Worm (Caenorhabditis elegans) whole organism, mixed stage, embryonic: ENCODE measurements around the gene srx-41.

Experiments used
- M03D4.4 ChIP-seq: sonication (generic microtip); optimal IDR thresholded peaks from 2 replicates; lab custom pipeline; 2017; ENCODE audit warnings: mild to moderate bottlenecking, missing genetic modification characterization, missing compliant biosample characterization
- bed-3 ChIP-seq: fragments of 200-800 bp; sonication (Bioruptor generic); optimal IDR thresholded peaks from 3 replicates; lab custom pipeline; 2018; ENCODE audit warnings: mild to moderate bottlenecking, missing genetic modification characterization, moderate library complexity, missing compliant biosample characterization
- blmp-1 ChIP-seq: fragments of 150-350 bp; optimal IDR thresholded peaks from 2 replicates; lab custom pipeline; 2014; ENCODE audit warnings: missing biosample characterization, missing genetic modification characterization
- ceh-39 ChIP-seq: fragments of 150-350 bp; optimal IDR thresholded peaks from 2 replicates; lab custom pipeline; 2014; ENCODE audit warnings: missing biosample characterization, missing genetic modification characterization
- ceh-43 ChIP-seq: fragments of 200-800 bp; sonication (Bioruptor generic); optimal IDR thresholded peaks from 2 replicates; lab custom pipeline; 2018; ENCODE audit warnings: mild to moderate bottlenecking, missing genetic modification characterization, moderate library complexity, missing compliant biosample characterization
- ceh-83 ChIP-seq: fragments of 200-800 bp; sonication (Bioruptor generic); optimal IDR thresholded peaks from 2 replicates; lab custom pipeline; 2018; ENCODE audit warnings: mild to moderate bottlenecking, missing genetic modification characterization, missing compliant biosample characterization
- ces-1 ChIP-seq: fragments of 150-350 bp; optimal IDR thresholded peaks from 2 replicates; lab custom pipeline; 2014; ENCODE audit warnings: missing biosample characterization, missing genetic modification reagents, missing genetic modification characterization
- cnd-1 ChIP-seq: fragments of 200-800 bp; sonication (Bioruptor generic); optimal IDR thresholded peaks from 2 replicates; lab custom pipeline; 2018; ENCODE audit warnings: mild to moderate bottlenecking, missing genetic modification characterization, missing compliant biosample characterization
- elt-1 ChIP-seq: sonication (generic microtip); optimal IDR thresholded peaks from 2 replicates; lab custom pipeline; 2017; ENCODE audit warnings: missing genetic modification characterization, mild to moderate bottlenecking, missing compliant biosample characterization, antibody characterized with exemption, moderate library complexity, borderline replicate concordance; ENCODE audit not compliant: insufficient read depth
- elt-3 ChIP-seq: fragments of 150-350 bp; optimal IDR thresholded peaks from 2 replicates; lab custom pipeline; 2014; ENCODE audit warnings: missing biosample characterization, missing genetic modification characterization
- flh-1 ChIP-seq: fragments of 200-800 bp; sonication (Bioruptor generic); optimal IDR thresholded peaks from 2 replicates; lab custom pipeline; 2018; ENCODE audit warnings: mild to moderate bottlenecking, missing genetic modification characterization, moderate library complexity, missing compliant biosample characterization
- ham-2 ChIP-seq: fragments of 200-800 bp; sonication (Bioruptor generic); optimal IDR thresholded peaks from 2 replicates; lab custom pipeline; 2018; ENCODE audit warnings: mild to moderate bottlenecking, missing genetic modification characterization, missing compliant biosample characterization
- hlh-1 ChIP-seq: fragments of 150-350 bp; optimal IDR thresholded peaks from 2 replicates; lab custom pipeline; 2014; ENCODE audit warnings: missing biosample characterization, missing genetic modification reagents, missing genetic modification characterization
- lin-32 ChIP-seq: fragments of 200-800 bp; sonication (Bioruptor generic); optimal IDR thresholded peaks from 2 replicates; lab custom pipeline; 2018; ENCODE audit warnings: mild to moderate bottlenecking, missing genetic modification characterization, missing compliant biosample characterization
- lsy-2 ChIP-seq: fragments of 150-350 bp; optimal IDR thresholded peaks from 2 replicates; lab custom pipeline; 2014; ENCODE audit warnings: missing biosample characterization, missing genetic modification characterization
- mab-5 ChIP-seq: fragments of 150-350 bp; optimal IDR thresholded peaks from 2 replicates; lab custom pipeline; 2014; ENCODE audit warnings: missing biosample characterization, missing genetic modification characterization
- mep-1 ChIP-seq: fragments of 150-350 bp; optimal IDR thresholded peaks from 2 replicates; lab custom pipeline; 2017; ENCODE audit warnings: missing biosample characterization, missing genetic modification reagents, missing genetic modification characterization, inconsistent platforms
- mls-2 ChIP-seq: sonication (generic microtip); optimal IDR thresholded peaks from 2 replicates; lab custom pipeline; 2016; ENCODE audit warnings: mild to moderate bottlenecking, missing genetic modification characterization, moderate library complexity, missing compliant biosample characterization
- nhr-12 ChIP-seq: fragments of 150-350 bp; optimal IDR thresholded peaks from 2 replicates; lab custom pipeline; 2014; ENCODE audit warnings: missing biosample characterization, missing genetic modification characterization
- nhr-2 ChIP-seq: fragments of 150-350 bp; optimal IDR thresholded peaks from 2 replicates; lab custom pipeline; 2014; ENCODE audit warnings: missing biosample characterization, missing genetic modification characterization
- nhr-237 ChIP-seq: fragments of 150-350 bp; optimal IDR thresholded peaks from 2 replicates; lab custom pipeline; 2014; ENCODE audit warnings: missing biosample characterization, missing genetic modification characterization
- nhr-28 ChIP-seq: fragments of 150-350 bp; optimal IDR thresholded peaks from 2 replicates; lab custom pipeline; 2014; ENCODE audit warnings: missing biosample characterization, missing genetic modification characterization
- nhr-76 ChIP-seq: sonication (generic microtip); optimal IDR thresholded peaks from 2 replicates; lab custom pipeline; 2017; ENCODE audit warnings: missing biosample characterization, missing genetic modification characterization
- sem-2 ChIP-seq: fragments of 200-800 bp; sonication (Bioruptor generic); optimal IDR thresholded peaks from 2 replicates; lab custom pipeline; 2018; ENCODE audit warnings: mild to moderate bottlenecking, missing genetic modification characterization, missing compliant biosample characterization
- snpc-4 ChIP-seq: fragments of 150-350 bp; optimal IDR thresholded peaks from 2 replicates; lab custom pipeline; 2014; ENCODE audit warnings: missing biosample characterization, missing genetic modification characterization
- sptf-1 ChIP-seq: sonication (generic microtip); optimal IDR thresholded peaks from 2 replicates; lab custom pipeline; 2017; ENCODE audit warnings: mild to moderate bottlenecking, missing genetic modification characterization, moderate library complexity, missing compliant biosample characterization
- tbx-8 ChIP-seq: fragments of 200-800 bp; sonication (Bioruptor generic); optimal IDR thresholded peaks from 2 replicates; lab custom pipeline; 2018; ENCODE audit warnings: mild to moderate bottlenecking, missing genetic modification characterization, moderate library complexity, missing compliant biosample characterization
- unc-120 ChIP-seq: sonication (generic microtip); optimal IDR thresholded peaks from 2 replicates; lab custom pipeline; 2017; ENCODE audit warnings: missing genetic modification characterization, missing compliant biosample characterization; ENCODE audit not compliant: poor library complexity, severe bottlenecking
- unc-39 ChIP-seq: fragments of 150-350 bp; optimal IDR thresholded peaks from 2 replicates; lab custom pipeline; 2014; ENCODE audit warnings: missing biosample characterization, missing genetic modification characterization
- unc-62 ChIP-seq: fragments of 150-350 bp; optimal IDR thresholded peaks from 2 replicates; lab custom pipeline; 2014; ENCODE audit warnings: missing biosample characterization, missing genetic modification reagents, missing genetic modification characterization
- zip-8 ChIP-seq: fragments of 150-350 bp; optimal IDR thresholded peaks from 2 replicates; lab custom pipeline; 2014; ENCODE audit warnings: missing biosample characterization, missing genetic modification characterization

Gene srx-41

ce11 chrV:3673080-3673479, 36.1 kb upstream of the srx-41 start, which contains the start of gene pals-33:
Gene pals-33 (plus strand): TSS chrV:3673380.
- TF ChIP-seq M03D4.4 (tag; lab: Kevin White, UChicago) (no peak), sem-2 (no peak), flh-1 (GFP tag; lab: Kevin White, UChicago) (no peak), ceh-39 (tag; lab: Kevin White, UChicago) (no peak), unc-39 (no peak), elt-3 (tag; lab: Kevin White, UChicago) (no peak), unc-62 (GFP tag; lab: Kevin White, UChicago) (no peak), unc-120 (tag; lab: Kevin White, UChicago) (no peak), zip-8 (tag; lab: Kevin White, UChicago) (no peak), bed-3 (GFP tag; lab: Kevin White, UChicago) (no peak), blmp-1 (no peak), ces-1 (no peak), cnd-1 (tag; lab: Kevin White, UChicago) (no peak), hlh-1 (tag; lab: Kevin White, UChicago) (no peak), nhr-76 (tag; lab: Kevin White, UChicago) (no peak), nhr-2 (tag; lab: Kevin White, UChicago) (no peak), mep-1 (no peak)

ce11 chrV:3670499-3670898, 33.5 kb upstream of the srx-41 start, which contains the start of gene Y39H10B.3:
Gene Y39H10B.3 (plus strand): TSS chrV:3670799.
- no peak for TF ChIP-seq elt-3 (tag; lab: Kevin White, UChicago)
- TF ChIP-seq snpc-4 = no peak
- TF ChIP-seq mls-2 (tag; lab: Kevin White, UChicago) = no peak
- no peak for TF ChIP-seq unc-62 (GFP tag; lab: Kevin White, UChicago)
- no peak for TF ChIP-seq nhr-28 (tag; lab: Kevin White, UChicago)
- TF ChIP-seq mab-5 (tag; lab: Kevin White, UChicago) = no peak
- TF ChIP-seq nhr-76 (tag; lab: Kevin White, UChicago) = no peak

- TF ChIP-seq ceh-39 (tag; lab: Kevin White, UChicago) (no peak), unc-120 (tag; lab: Kevin White, UChicago) (no peak), mls-2 (tag; lab: Kevin White, UChicago) (no peak), ham-2 (GFP tag; lab: Kevin White, UChicago) (no peak), flh-1 (GFP tag; lab: Kevin White, UChicago) (no peak), elt-3 (tag; lab: Kevin White, UChicago) (no peak), M03D4.4 (tag; lab: Kevin White, UChicago) (no peak)
Observed at ce11 chrV:3668464-3668863, 31.5 kb upstream of the srx-41 start, which contains the start of gene Y39H10B.2. Gene Y39H10B.2 (plus strand): TSS chrV:3668764.

ce11 chrV:3666887-3667286, 29.9 kb upstream of the srx-41 start, which contains the start of gene str-113:
Gene str-113 (minus strand): TSS chrV:3666987.
- no peak for TF ChIP-seq mep-1
- no peak for TF ChIP-seq M03D4.4 (tag; lab: Kevin White, UChicago)
- no peak for TF ChIP-seq snpc-4
- no peak for TF ChIP-seq nhr-237 (tag; lab: Kevin White, UChicago)

- no peak for TF ChIP-seq sem-2
- TF ChIP-seq mab-5 (tag; lab: Kevin White, UChicago) = no peak
- no peak for TF ChIP-seq unc-39
- TF ChIP-seq ceh-43 = no peak
- no peak for TF ChIP-seq bed-3 (GFP tag; lab: Kevin White, UChicago)
- no peak for TF ChIP-seq flh-1 (GFP tag; lab: Kevin White, UChicago)
- TF ChIP-seq mls-2 (tag; lab: Kevin White, UChicago) = no peak
- TF ChIP-seq lin-32 (GFP tag; lab: Kevin White, UChicago) = no peak
- TF ChIP-seq nhr-76 (tag; lab: Kevin White, UChicago) = no peak
- no peak for TF ChIP-seq nhr-2 (tag; lab: Kevin White, UChicago)
- no peak for TF ChIP-seq ham-2 (GFP tag; lab: Kevin White, UChicago)
- no peak for TF ChIP-seq blmp-1
- TF ChIP-seq snpc-4 = no peak
- TF ChIP-seq nhr-28 (tag; lab: Kevin White, UChicago) = no peak
- no peak for TF ChIP-seq nhr-12 (tag; lab: Kevin White, UChicago)
- no peak for TF ChIP-seq unc-120 (tag; lab: Kevin White, UChicago)
- no peak for TF ChIP-seq cnd-1 (tag; lab: Kevin White, UChicago)
- TF ChIP-seq ces-1 = no peak
- TF ChIP-seq hlh-1 (tag; lab: Kevin White, UChicago) = no peak
- TF ChIP-seq ceh-83 (GFP tag; lab: Kevin White, UChicago) = no peak
Observed at ce11 chrV:3659472-3659871, 22.5 kb upstream of the srx-41 start, which contains the start of gene acr-23. Gene acr-23 (minus strand): TSS chrV:3659572.

ce11 chrV:3649473-3649872, 12.5 kb upstream of the srx-41 start, which contains the start of gene str-114:
Gene str-114 (plus strand): TSS chrV:3649773.
- no peak for TF ChIP-seq mls-2 (tag; lab: Kevin White, UChicago)
- TF ChIP-seq lsy-2 (tag; lab: Kevin White, UChicago) = no peak
- no peak for TF ChIP-seq ceh-83 (GFP tag; lab: Kevin White, UChicago)
- no peak for TF ChIP-seq ham-2 (GFP tag; lab: Kevin White, UChicago)
- no peak for TF ChIP-seq sptf-1 (tag; lab: Kevin White, UChicago)
- no peak for TF ChIP-seq nhr-76 (tag; lab: Kevin White, UChicago)
- no peak for TF ChIP-seq tbx-8 (GFP tag; lab: Kevin White, UChicago)
- no peak for TF ChIP-seq nhr-2 (tag; lab: Kevin White, UChicago)
- no peak for TF ChIP-seq mep-1
- TF ChIP-seq elt-1 (tag; lab: Kevin White, UChicago) = no peak
- no peak for TF ChIP-seq unc-62 (GFP tag; lab: Kevin White, UChicago)
